Fruit fly (Drosophila melanogaster) whole organism, embryonic: ENCODE measurements around the gene CG46515.
"Not testable (repeated sequence)": the region's sequence is repeated elsewhere in the genome, so short reads cannot be mapped to it uniquely, and the experiment has no call there.

ENCODE experiments used
- CG11504 ChIP-seq: fragments of 200-800 bp; sonication (Bioruptor generic); optimal IDR thresholded peaks from 3 replicates; lab custom pipeline; 2019; ENCODE audit warnings: missing biosample characterization, mild to moderate bottlenecking, missing genetic modification characterization, moderate library complexity
- CG12155 ChIP-seq: fragments of 200-800 bp; sonication (Bioruptor generic); optimal IDR thresholded peaks from 3 replicates; lab custom pipeline; 2016; ENCODE audit warnings: missing biosample characterization, missing genetic modification characterization
- CG8089 ChIP-seq: fragments of 200-800 bp; sonication (Bioruptor generic); optimal IDR thresholded peaks from 3 replicates; lab custom pipeline; 2016; ENCODE audit warnings: missing biosample characterization, missing genetic modification characterization
- Lpt ChIP-seq: fragments of >200 bp; optimal IDR thresholded peaks from 2 replicates; lab custom pipeline; 2018; ENCODE audit warnings: missing biosample characterization, missing genetic modification characterization
- Usf ChIP-seq: fragments of 200-800 bp; sonication (Bioruptor generic); optimal IDR thresholded peaks from 2 replicates; lab custom pipeline; 2017; ENCODE audit warnings: missing genotype, missing biosample characterization, missing genetic modification characterization
- sens-2 ChIP-seq: fragments of 200-800 bp; sonication (Bioruptor generic); IDR thresholded peaks from 2 replicates; pipeline ENCODE4 v1.3.6; 2022; ENCODE audit warnings: missing biosample characterization, missing genetic modification characterization

dm6 chrX:22217079-22217478, 15.1 kb downstream of the CG46515 start, which contains the start of gene CG46517:
- TF ChIP-seq CG12155 (GFP tag; lab: Kevin White, UChicago); CG11504 (tag; lab: Kevin White, UChicago); Usf (GFP tag; lab: Kevin White, UChicago); sens-2 (GFP tag; lab: Robert Waterston, UW); CG8089 (GFP tag; lab: Kevin White, UChicago); Lpt: not testable (repeated sequence)
